Fruit fly (Drosophila melanogaster): ENCODE measurements around the gene Edg84A.

The Edg84A gene

dm6 chr3R:6659941-6660340 lies 24.3 kb upstream of the Edg84A start, which contains the start of gene agt (continued):
- TF ChIP-seq lab (GFP tag; optimal IDR thresholded peaks at IDR 0.05) (no peak), Sry-δ (GFP tag; optimal IDR thresholded peaks at IDR 0.05) (peak; percentile 34), chif (GFP tag; optimal IDR thresholded peaks at IDR 0.05) (no peak), CG12219 (GFP tag; optimal IDR thresholded peaks at IDR 0.05) (no peak), Rfx (GFP tag; IDR thresholded peaks at IDR 0.05) (0 out of 2 replicates have a peak, but pooled peaks have one; percentile 8), ATbp (GFP tag; optimal IDR thresholded peaks at IDR 0.05) (no peak), pita (GFP tag; optimal IDR thresholded peaks at IDR 0.05) (peak; percentile 79), CG2199 (GFP tag; IDR thresholded peaks at IDR 0.05) (0 out of 3 replicates have a peak, but pooled peaks have one; percentile 60), CG13624 (GFP tag; optimal IDR thresholded peaks at IDR 0.05) (no peak), Dp (GFP tag; optimal IDR thresholded peaks at IDR 0.05) (peak; percentile 81), wor (GFP tag; IDR thresholded peaks at IDR 0.05) (no peak), ac (GFP tag; optimal IDR thresholded peaks at IDR 0.05) (no peak), fd96Cb (tag; optimal IDR thresholded peaks at IDR 0.05) (no peak), CG8924 (tag; optimal IDR thresholded peaks at IDR 0.05) (peak; percentile 3), CG14860 (GFP tag; IDR thresholded peaks at IDR 0.05; ENCODE audit: partially characterized antibody) (no peak), dati (GFP tag; IDR thresholded peaks at IDR 0.05) (no peak), CG11696 (GFP tag; IDR thresholded peaks at IDR 0.05) (no peak), Hey (tag; optimal IDR thresholded peaks at IDR 0.05) (no peak), CG9215 (GFP tag; IDR thresholded peaks at IDR 0.05) (no peak), bowl (GFP tag; IDR thresholded peaks at IDR 0.05) (no peak), lmd (GFP tag; IDR thresholded peaks at IDR 0.05) (no peak), ham (GFP tag; IDR thresholded peaks at IDR 0.05) (no peak), Dll (GFP tag; IDR thresholded peaks at IDR 0.05; ENCODE audit: partially characterized antibody) (peak; percentile 45; the same call in 2 of the 4 replicates), mirr (GFP tag; optimal IDR thresholded peaks at IDR 0.05) (no peak), jumu (GFP tag; optimal IDR thresholded peaks at IDR 0.05) (no peak), CG6654 (GFP tag; optimal IDR thresholded peaks at IDR 0.05) (no peak), CG17612 (GFP tag; IDR thresholded peaks at IDR 0.05) (no peak), CG12391 (tag; optimal IDR thresholded peaks at IDR 0.05) (peak; percentile 40), h (optimal IDR thresholded peaks at IDR 0.05) (no peak), CG9797 (GFP tag; optimal IDR thresholded peaks at IDR 0.05) (peak; percentile 81), CG6854 (GFP tag; optimal IDR thresholded peaks at IDR 0.05) (no peak), CG8359 (GFP tag; optimal IDR thresholded peaks at IDR 0.05; ENCODE audit: borderline replicate concordance) (no peak), CG30431 (GFP tag; optimal IDR thresholded peaks at IDR 0.05) (no peak), gsb-n (tag; optimal IDR thresholded peaks at IDR 0.05) (no peak), MTF-1 (GFP tag; optimal IDR thresholded peaks at IDR 0.05; ENCODE audit: borderline replicate concordance) (no peak), ab (GFP tag; optimal IDR thresholded peaks at IDR 0.05) (no peak), Tbp (GFP tag; optimal IDR thresholded peaks at IDR 0.05) (no peak), HLH3B (GFP tag; IDR thresholded peaks at IDR 0.05) (no peak), Scr (GFP tag; IDR thresholded peaks at IDR 0.05; ENCODE audit: partially characterized antibody) (peak; percentile 21; the same call in 1 of the 2 replicates), CG2889 (GFP tag; IDR thresholded peaks at IDR 0.05) (no peak), CG42726 (GFP tag; IDR thresholded peaks at IDR 0.05; ENCODE audit: partially characterized antibody) (0 out of 2 replicates have a peak, but pooled peaks have one; percentile 28), sc (optimal IDR thresholded peaks at IDR 0.05) (no peak), sc (GFP tag; optimal IDR thresholded peaks at IDR 0.05) (no peak), CG13894 (tag; optimal IDR thresholded peaks at IDR 0.05) (peak; percentile 30), az2 (GFP tag; optimal IDR thresholded peaks at IDR 0.05) (no peak), rib (GFP tag; IDR thresholded peaks at IDR 0.05) (no peak), scrt (GFP tag; optimal IDR thresholded peaks at IDR 0.05) (no peak), Nf-YC (tag; optimal IDR thresholded peaks at IDR 0.05) (peak; percentile 25), ato (GFP tag; IDR thresholded peaks at IDR 0.05; ENCODE audit: partially characterized antibody) (no peak), ems (GFP tag; optimal IDR thresholded peaks at IDR 0.05) (no peak), so (GFP tag; IDR thresholded peaks at IDR 0.05) (no peak), Jarid2 (GFP tag; optimal IDR thresholded peaks at IDR 0.05) (peak; percentile 33)

Measured in whole organism, embryonic.